Worm (Caenorhabditis elegans) whole organism, L1 larva: Measurements from ENCODE around the gene B0545.4.

Experiments used
- C34B4.2 ChIP-seq: sonication (generic microtip); optimal IDR thresholded peaks from 2 replicates; lab custom pipeline; 2017; ENCODE audit warnings: mild to moderate bottlenecking, missing genetic modification characterization, missing compliant biosample characterization
- F16B12.6 ChIP-seq: fragments of 150-350 bp; optimal IDR thresholded peaks from 2 replicates; lab custom pipeline; 2014; ENCODE audit warnings: missing biosample characterization, missing genetic modification characterization
- alr-1 ChIP-seq: fragments of 200-800 bp; sonication (Bioruptor generic); optimal IDR thresholded peaks from 2 replicates; lab custom pipeline; 2018; ENCODE audit warnings: borderline replicate concordance, mild to moderate bottlenecking, missing genetic modification characterization, missing compliant biosample characterization
- aly-2 ChIP-seq: fragments of 150-350 bp; optimal IDR thresholded peaks from 2 replicates; lab custom pipeline; 2014; ENCODE audit warnings: missing biosample characterization, missing genetic modification characterization
- blmp-1 ChIP-seq: fragments of 150-350 bp; optimal IDR thresholded peaks from 2 replicates; lab custom pipeline; 2014; ENCODE audit warnings: missing biosample characterization, missing genetic modification characterization
- ceh-63 ChIP-seq: fragments of 200-800 bp; sonication (Bioruptor generic); optimal IDR thresholded peaks from 2 replicates; lab custom pipeline; 2018; ENCODE audit warnings: mild to moderate bottlenecking, missing genetic modification characterization, missing compliant biosample characterization
- ceh-82 ChIP-seq, 3 experiments: fragments of 150-350 bp in 1 of 3; sonication (generic microtip) in 2 of 3; optimal IDR thresholded peaks; 2 replicates each; lab custom pipeline; 2014 to 2017; ENCODE audit warnings: missing biosample characterization in 3 of 3, missing genetic modification characterization in 3 of 3
- ceh-90 ChIP-seq: sonication (generic microtip); optimal IDR thresholded peaks from 2 replicates; lab custom pipeline; 2016; ENCODE audit warnings: missing genetic modification characterization, missing compliant biosample characterization
- dsc-1 ChIP-seq: sonication (generic microtip); optimal IDR thresholded peaks from 2 replicates; lab custom pipeline; 2016; ENCODE audit warnings: mild to moderate bottlenecking, missing genetic modification characterization, missing compliant biosample characterization
- efl-1 ChIP-seq, 4 experiments: fragments of 150-350 bp; optimal IDR thresholded peaks in 3 of 4; peaks in 1 of 4; 1 replicate in 1 of 4; 2 replicates in 3 of 4; lab custom pipeline; 2014; ENCODE audit warnings: missing biosample characterization in 2 of 4, missing genetic modification characterization in 2 of 4, missing genetic modification reagents in 2 of 4
- egl-13 ChIP-seq: sonication (generic microtip); optimal IDR thresholded peaks from 2 replicates; lab custom pipeline; 2016; ENCODE audit warnings: missing genotype, missing genetic modification reagents, missing genetic modification characterization, missing compliant biosample characterization
- egl-27 ChIP-seq, 2 experiments: fragments of 150-350 bp in 1 of 2; sonication (generic microtip); optimal IDR thresholded peaks; 3 replicates each; lab custom pipeline; 2017 to 2018; ENCODE audit warnings: missing biosample characterization in 2 of 2, missing genetic modification characterization in 2 of 2, missing genetic modification reagents in 2 of 2
- elt-3 ChIP-seq, 6 experiments: fragments of 150-350 bp in 1 of 6; sonication (generic microtip); optimal IDR thresholded peaks; 2 replicates each; lab custom pipeline; 2017 to 2018; ENCODE audit warnings: missing biosample characterization in 6 of 6, missing genetic modification characterization in 6 of 6, inconsistent platforms in 1 of 6
- fkh-10 ChIP-seq: sonication (generic microtip); optimal IDR thresholded peaks from 2 replicates; lab custom pipeline; 2017; ENCODE audit warnings: missing biosample characterization, missing genetic modification reagents, missing genetic modification characterization
- fkh-4 ChIP-seq: sonication (generic microtip); optimal IDR thresholded peaks from 2 replicates; lab custom pipeline; 2016; ENCODE audit warnings: missing compliant biosample characterization, missing genetic modification characterization, borderline replicate concordance
- fos-1 ChIP-seq: fragments of 150-350 bp; optimal IDR thresholded peaks from 2 replicates; lab custom pipeline; 2014; ENCODE audit warnings: missing biosample characterization, missing genetic modification characterization
- lin-13 ChIP-seq: fragments of 150-350 bp; optimal IDR thresholded peaks from 2 replicates; lab custom pipeline; 2014; ENCODE audit warnings: missing biosample characterization, missing genetic modification reagents, missing genetic modification characterization
- lin-14 ChIP-seq: fragments of 200-800 bp; sonication (Bioruptor generic); optimal IDR thresholded peaks from 2 replicates; lab custom pipeline; 2018; ENCODE audit warnings: mild to moderate bottlenecking, missing genetic modification characterization, moderate library complexity, missing compliant biosample characterization
- lin-39 ChIP-seq: fragments of 150-350 bp; optimal IDR thresholded peaks from 2 replicates; lab custom pipeline; 2014; ENCODE audit warnings: missing biosample characterization, missing genetic modification reagents, missing genetic modification characterization
- lir-3 ChIP-seq: sonication (generic microtip); optimal IDR thresholded peaks from 2 replicates; lab custom pipeline; 2016; ENCODE audit warnings: mild to moderate bottlenecking, missing genetic modification characterization, moderate library complexity, missing compliant biosample characterization; ENCODE audit not compliant: poor library complexity
- lsy-2 ChIP-seq, 2 experiments: fragments of 150-350 bp; optimal IDR thresholded peaks; 2 replicates each; lab custom pipeline; 2014; ENCODE audit warnings: missing biosample characterization in 2 of 2, missing genetic modification characterization in 2 of 2
- mab-9 ChIP-seq: fragments of 200-800 bp; sonication (Bioruptor generic); IDR thresholded peaks from 2 replicates; pipeline ENCODE4 v1.3.6; 2022; ENCODE audit warnings: missing genetic modification reagents, missing genetic modification characterization, missing compliant biosample characterization
- mep-1 ChIP-seq: fragments of 150-350 bp; optimal IDR thresholded peaks from 2 replicates; lab custom pipeline; 2014; ENCODE audit warnings: missing biosample characterization, missing genetic modification characterization
- nhr-11 ChIP-seq: fragments of 150-350 bp; optimal IDR thresholded peaks from 2 replicates; lab custom pipeline; 2014; ENCODE audit warnings: missing biosample characterization, missing genetic modification characterization
- nhr-20 ChIP-seq: sonication (generic microtip); optimal IDR thresholded peaks from 2 replicates; lab custom pipeline; 2016; ENCODE audit warnings: mild to moderate bottlenecking, missing genetic modification characterization, missing compliant biosample characterization
- nhr-85 ChIP-seq: sonication (generic microtip); peaks from one replicate; lab custom pipeline; 2016; ENCODE audit warnings: missing genetic modification characterization, inconsistent platforms, missing compliant biosample characterization
- snu-23 ChIP-seq: sonication (generic microtip); optimal IDR thresholded peaks from 2 replicates; lab custom pipeline; 2016; ENCODE audit warnings: missing genetic modification characterization, missing compliant biosample characterization
- sox-4 ChIP-seq: sonication (generic microtip); optimal IDR thresholded peaks from 2 replicates; lab custom pipeline; 2016; ENCODE audit warnings: missing genetic modification characterization, missing compliant biosample characterization
- sptf-1 ChIP-seq: fragments of 150-350 bp; optimal IDR thresholded peaks from 2 replicates; lab custom pipeline; 2014; ENCODE audit warnings: missing biosample characterization, missing genetic modification characterization
- swsn-7 ChIP-seq: sonication (generic microtip); optimal IDR thresholded peaks from 2 replicates; lab custom pipeline; 2016; ENCODE audit warnings: missing genetic modification characterization, missing compliant biosample characterization
- unc-98 ChIP-seq: fragments of 200-800 bp; sonication (Bioruptor generic); IDR thresholded peaks from 2 replicates; pipeline ENCODE4 v1.3.6; 2022; ENCODE audit warnings: missing genetic modification characterization, missing compliant biosample characterization
- xbp-1 ChIP-seq: sonication (generic microtip); optimal IDR thresholded peaks from 2 replicates; lab custom pipeline; 2016; ENCODE audit warnings: missing genetic modification characterization, missing compliant biosample characterization

B0545.4 gene

ce11 chrIV:79205-79604 lies 30.0 kb downstream of the B0545.4 start, which contains the start of gene T05C7.9 (continued):
- TF ChIP-seq mep-1 (no peak), ceh-63 (GFP tag; lab: Kevin White, UChicago) (no peak), nhr-11 (tag; lab: Kevin White, UChicago) (no peak), blmp-1 (no peak), C34B4.2 (tag; lab: Kevin White, UChicago) (no peak), egl-27 (tag; optimal IDR thresholded peaks at IDR 0.05; lab: Kevin White, UChicago) (no peak), lin-14 (GFP tag; lab: Kevin White, UChicago) (peak; percentile 85), ceh-82 (tag; optimal IDR thresholded peaks at IDR 0.05; lab: Kevin White, UChicago) (peak in 1 of 3 experiments; percentile 3), sptf-1 (tag; lab: Kevin White, UChicago) (no peak), sox-4 (tag; lab: Kevin White, UChicago) (no peak), fkh-10 (GFP tag; lab: Kevin White, UChicago) (peak; percentile 33), xbp-1 (no peak), swsn-7 (tag; lab: Kevin White, UChicago) (no peak), lin-39 (tag; lab: Kevin White, UChicago) (no peak), egl-13 (tag; lab: Kevin White, UChicago) (no peak), F16B12.6 (no peak), fos-1 (no peak), nhr-20 (tag; lab: Kevin White, UChicago) (no peak), unc-98 (GFP tag; lab: Robert Waterston, UW) (no peak), lsy-2 (tag; optimal IDR thresholded peaks at IDR 0.05; lab: Kevin White, UChicago) (peak in 1 of 2 experiments; percentile 17), alr-1 (tag; lab: Kevin White, UChicago) (no peak), snu-23 (no peak), mab-9 (GFP tag; lab: Robert Waterston, UW) (no peak), lir-3 (tag; lab: Kevin White, UChicago) (no peak)
- TF ChIP-seq, all 84 proteins: peak for 13

ce11 chrIV:78206-78605 lies 31.0 kb downstream of the B0545.4 start:
- TF ChIP-seq nhr-85 (tag; lab: Kevin White, UChicago) (peak; percentile 22), F16B12.6 (no peak)

ce11 chrIV:77421-77820 lies 31.8 kb downstream of the B0545.4 start:
- TF ChIP-seq efl-1 (optimal IDR thresholded peaks at IDR 0.05; lab: Kevin White, UChicago): no peak
- TF ChIP-seq efl-1 (GFP tag; optimal IDR thresholded peaks at IDR 0.05 in 1 of 2; lab: Kevin White, UChicago): peak in 1 of 2 experiments; percentile 70
- TF ChIP-seq lin-13 (GFP tag; lab: Kevin White, UChicago): no peak

- TF ChIP-seq aly-2 (tag; lab: Kevin White, UChicago) (no peak), ceh-90 (tag; lab: Kevin White, UChicago) (no peak), elt-3 (tag; optimal IDR thresholded peaks at IDR 0.05; lab: Kevin White, UChicago) (no peak)
These were observed 33.1 kb downstream of the B0545.4 start, which contains the start of gene T05C7.8 for ce11 chrIV:76070-76469. T05C7.8 (plus strand) TSS chrIV:76370.

- TF ChIP-seq sox-4 (tag; lab: Kevin White, UChicago) (peak; percentile 33), fkh-4 (no peak), dsc-1 (tag; lab: Kevin White, UChicago) (peak; percentile 91), nhr-20 (tag; lab: Kevin White, UChicago) (no peak)
These were observed 36.0 kb downstream of the B0545.4 start for ce11 chrIV:73175-73574.

ce11 chrIV:71266-71665 lies 37.9 kb downstream of the B0545.4 start:
- no peak for TF ChIP-seq ceh-63 (GFP tag; lab: Kevin White, UChicago)
- no peak for TF ChIP-seq efl-1 (optimal IDR thresholded peaks at IDR 0.05; lab: Kevin White, UChicago)
- TF ChIP-seq efl-1 (GFP tag; optimal IDR thresholded peaks at IDR 0.05 in 1 of 2; lab: Kevin White, UChicago): peak in 1 of 2 experiments; percentile 3
- no peak for TF ChIP-seq lin-13 (GFP tag; lab: Kevin White, UChicago)
